Fruit fly (Drosophila melanogaster) whole organism, embryonic: ENCODE results near the gene CG5966.

ENCODE experiments used
- Abd-B ChIP-seq: fragments of 200-800 bp; sonication (Bioruptor generic); optimal IDR thresholded peaks from 2 replicates; lab custom pipeline; 2018; ENCODE audit warnings: missing biosample characterization, mild to moderate bottlenecking, missing genetic modification characterization, moderate library complexity
- CG10209 ChIP-seq: fragments of 200-800 bp; sonication (Bioruptor generic); optimal IDR thresholded peaks from 3 replicates; lab custom pipeline; 2017; ENCODE audit warnings: missing biosample characterization, mild to moderate bottlenecking, missing genetic modification characterization, missing genetic modification reagents
- CG11398 ChIP-seq: fragments of 200-800 bp; sonication (Bioruptor generic); optimal IDR thresholded peaks from 2 replicates; lab custom pipeline; 2016; ENCODE audit warnings: missing biosample characterization, missing genetic modification characterization
- CG13123 ChIP-seq: fragments of 200-800 bp; sonication (Bioruptor generic); optimal IDR thresholded peaks from 2 replicates; lab custom pipeline; 2016; ENCODE audit warnings: missing biosample characterization, missing genetic modification characterization
- CG13894 ChIP-seq: fragments of 200-800 bp; sonication (Bioruptor generic); optimal IDR thresholded peaks from 3 replicates; lab custom pipeline; 2018; ENCODE audit warnings: missing biosample characterization, mild to moderate bottlenecking, missing genetic modification characterization, moderate library complexity
- CG14441 ChIP-seq: fragments of 200-800 bp; sonication (Bioruptor generic); IDR thresholded peaks from 2 replicates; pipeline ENCODE4 v1.3.6; 2022; ENCODE audit warnings: missing biosample characterization, missing genetic modification characterization
- CG18262 ChIP-seq: fragments of 200-800 bp; optimal IDR thresholded peaks from 3 replicates; lab custom pipeline; 2019; ENCODE audit warnings: missing biosample characterization, mild to moderate bottlenecking, missing genetic modification characterization, moderate library complexity
- CG2120 ChIP-seq: fragments of 200-800 bp; sonication (Bioruptor generic); optimal IDR thresholded peaks from 3 replicates; lab custom pipeline; 2016; ENCODE audit warnings: missing biosample characterization, missing genetic modification characterization
- CG2875 ChIP-seq: fragments of 200-800 bp; sonication (Bioruptor generic); optimal IDR thresholded peaks from 2 replicates; lab custom pipeline; 2017; ENCODE audit warnings: missing biosample characterization, mild to moderate bottlenecking, missing genetic modification characterization, missing genetic modification reagents
- CG3163 ChIP-seq: fragments of 200-800 bp; sonication (Bioruptor generic); optimal IDR thresholded peaks from 3 replicates; lab custom pipeline; 2016; ENCODE audit warnings: missing biosample characterization, missing genetic modification characterization
- CG33557 ChIP-seq: fragments of 200-800 bp; sonication (Bioruptor generic); optimal IDR thresholded peaks from 2 replicates; lab custom pipeline; 2019; ENCODE audit warnings: missing biosample characterization, mild to moderate bottlenecking, missing genetic modification characterization, moderate library complexity
- CG6272 ChIP-seq: fragments of 200-800 bp; sonication (Bioruptor generic); IDR thresholded peaks from 2 replicates; pipeline ENCODE4 v1.3.6; 2022; ENCODE audit warnings: missing biosample characterization, missing genetic modification characterization
- CG6765 ChIP-seq: fragments of 200-800 bp; sonication (Bioruptor generic); optimal IDR thresholded peaks from 3 replicates; lab custom pipeline; 2017; ENCODE audit warnings: missing biosample characterization, mild to moderate bottlenecking, missing genetic modification characterization
- CG7839 ChIP-seq: fragments of 200-800 bp; sonication (Bioruptor generic); optimal IDR thresholded peaks from 3 replicates; lab custom pipeline; 2018; ENCODE audit warnings: missing biosample characterization, mild to moderate bottlenecking, missing genetic modification characterization, moderate library complexity
- CG9932 ChIP-seq: fragments of 200-800 bp; sonication (Bioruptor generic); IDR thresholded peaks from 2 replicates; pipeline ENCODE4 v1.3.6; 2022; ENCODE audit warnings: missing biosample characterization, missing genetic modification characterization
- CHES-1-like ChIP-seq: fragments of 200-800 bp; sonication (Bioruptor generic); optimal IDR thresholded peaks from 2 replicates; lab custom pipeline; 2016; ENCODE audit warnings: missing biosample characterization, missing genetic modification characterization
- Drgx ChIP-seq: fragments of 200-800 bp; sonication (Bioruptor generic); IDR thresholded peaks from 2 replicates; pipeline ENCODE4 v1.3.6; 2022; ENCODE audit warnings: missing biosample characterization, missing genetic modification characterization
- Elba2 ChIP-seq: fragments of 200-800 bp; sonication (Bioruptor generic); optimal IDR thresholded peaks from 3 replicates; lab custom pipeline; 2016; ENCODE audit warnings: missing biosample characterization, missing genetic modification characterization
- Fer3 ChIP-seq: fragments of 200-800 bp; sonication (Bioruptor generic); optimal IDR thresholded peaks from 2 replicates; lab custom pipeline; 2018; ENCODE audit warnings: missing biosample characterization, mild to moderate bottlenecking, missing genetic modification characterization, moderate library complexity
- HLH3B ChIP-seq: fragments of 200-800 bp; sonication (Bioruptor generic); IDR thresholded peaks from 2 replicates; pipeline ENCODE4 v1.3.6; 2022; ENCODE audit warnings: missing biosample characterization, missing genetic modification characterization
- HLH54F ChIP-seq: fragments of 200-800 bp; sonication (Bioruptor generic); optimal IDR thresholded peaks from 3 replicates; lab custom pipeline; 2016; ENCODE audit warnings: missing biosample characterization, missing genetic modification characterization
- Hmr ChIP-seq: fragments of 200-800 bp; sonication (Bioruptor generic); optimal IDR thresholded peaks from 3 replicates; lab custom pipeline; 2017; ENCODE audit warnings: mild to moderate bottlenecking, missing biosample characterization, missing genetic modification reagents, missing genetic modification characterization
- Hmx ChIP-seq: fragments of 200-800 bp; sonication (Bioruptor generic); optimal IDR thresholded peaks from 2 replicates; lab custom pipeline; 2016; ENCODE audit warnings: missing biosample characterization, missing genetic modification characterization
- Hr78 ChIP-seq, 2 experiments: fragments of 200-800 bp in 1 of 2; fragments of >200 bp in 1 of 2; sonication (Bioruptor generic) in 1 of 2; optimal IDR thresholded peaks; 2 replicates each; lab custom pipeline; 2017 to 2019; ENCODE audit warnings: missing biosample characterization in 2 of 2, missing genetic modification characterization in 2 of 2, mild to moderate bottlenecking in 1 of 2, moderate library complexity in 1 of 2
- Mes4 ChIP-seq: fragments of 200-800 bp; sonication (Bioruptor generic); optimal IDR thresholded peaks from 2 replicates; lab custom pipeline; 2016; ENCODE audit warnings: missing biosample characterization, missing genetic modification characterization
- Nf-YB ChIP-seq: fragments of 200-800 bp; sonication (Bioruptor generic); optimal IDR thresholded peaks from 3 replicates; lab custom pipeline; 2019; ENCODE audit warnings: missing biosample characterization, mild to moderate bottlenecking, missing genetic modification characterization, moderate library complexity
- Poxn ChIP-seq: fragments of 200-800 bp; sonication (Bioruptor generic); IDR thresholded peaks from 2 replicates; pipeline ENCODE4 v1.3.6; 2022; ENCODE audit warnings: missing biosample characterization, missing genetic modification characterization
- Ravus ChIP-seq: fragments of 200-800 bp; sonication (Bioruptor generic); IDR thresholded peaks from 2 replicates; pipeline ENCODE4 v1.3.6; 2022; ENCODE audit warnings: missing biosample characterization, missing genetic modification characterization
- Rfx ChIP-seq: fragments of 200-800 bp; sonication (Bioruptor generic); IDR thresholded peaks from 2 replicates; pipeline ENCODE4 v1.3.6; 2022; ENCODE audit warnings: missing biosample characterization, missing genetic modification characterization
- Six4 ChIP-seq: fragments of 200-800 bp; sonication (Bioruptor generic); optimal IDR thresholded peaks from 2 replicates; lab custom pipeline; 2016; ENCODE audit warnings: missing biosample characterization, missing genetic modification characterization
- abd-A ChIP-seq: fragments of 200-800 bp; sonication (Bioruptor generic); optimal IDR thresholded peaks from 3 replicates; lab custom pipeline; 2019; ENCODE audit warnings: missing biosample characterization, mild to moderate bottlenecking, missing genetic modification characterization, moderate library complexity
- bsh ChIP-seq, 2 experiments: fragments of 200-800 bp; sonication (Bioruptor generic); optimal IDR thresholded peaks; 2 replicates each; lab custom pipeline; 2017 to 2018; ENCODE audit warnings: mild to moderate bottlenecking in 2 of 2, missing biosample characterization in 2 of 2, missing genetic modification characterization in 2 of 2, moderate library complexity in 1 of 2
- chinmo ChIP-seq: fragments of 200-800 bp; sonication (Bioruptor generic); IDR thresholded peaks from 4 replicates; pipeline ENCODE4 v1.3.6; 2022; ENCODE audit warnings: missing biosample characterization, missing genetic modification characterization; ENCODE audit not compliant: partially characterized antibody
- esg ChIP-seq: fragments of 200-800 bp; sonication (Bioruptor generic); conservative IDR thresholded peaks from 2 replicates; pipeline ENCODE4 v1.3.6; 2022; ENCODE audit warnings: missing biosample characterization, missing genetic modification characterization
- ewg ChIP-seq: fragments of 200-800 bp; sonication (Bioruptor generic); optimal IDR thresholded peaks from 3 replicates; lab custom pipeline; 2017; ENCODE audit warnings: mild to moderate bottlenecking, missing biosample characterization, missing genetic modification reagents, missing genetic modification characterization
- fd102C ChIP-seq: fragments of 200-800 bp; sonication (Bioruptor generic); optimal IDR thresholded peaks from 2 replicates; lab custom pipeline; 2018; ENCODE audit warnings: missing biosample characterization, mild to moderate bottlenecking, missing genetic modification characterization, moderate library complexity
- fd64A ChIP-seq: fragments of 200-800 bp; sonication (Bioruptor generic); optimal IDR thresholded peaks from 3 replicates; lab custom pipeline; 2018; ENCODE audit warnings: missing biosample characterization, mild to moderate bottlenecking, missing genetic modification characterization
- gem ChIP-seq: fragments of 200-800 bp; sonication (Bioruptor generic); optimal IDR thresholded peaks from 2 replicates; lab custom pipeline; 2019; ENCODE audit warnings: missing biosample characterization, mild to moderate bottlenecking, missing genetic modification characterization, moderate library complexity
- gfzf ChIP-seq: fragments of 200-800 bp; sonication (Bioruptor generic); optimal IDR thresholded peaks from 2 replicates; lab custom pipeline; 2016; ENCODE audit warnings: missing biosample characterization, mild to moderate bottlenecking, missing genetic modification characterization, moderate library complexity
- grau ChIP-seq: fragments of 200-800 bp; optimal IDR thresholded peaks from 3 replicates; lab custom pipeline; 2019; ENCODE audit warnings: missing biosample characterization, mild to moderate bottlenecking, missing genetic modification characterization, moderate library complexity
- grn ChIP-seq: fragments of 200-800 bp; sonication (Bioruptor generic); optimal IDR thresholded peaks from 3 replicates; lab custom pipeline; 2017; ENCODE audit warnings: missing biosample characterization, missing genetic modification characterization
- nom ChIP-seq: fragments of 200-800 bp; sonication (Bioruptor generic); optimal IDR thresholded peaks from 2 replicates; lab custom pipeline; 2017; ENCODE audit warnings: missing biosample characterization, missing genetic modification characterization, mild to moderate bottlenecking, moderate library complexity, missing genetic modification reagents
- psq ChIP-seq: fragments of 200-800 bp; sonication (Bioruptor generic); optimal IDR thresholded peaks from 2 replicates; lab custom pipeline; 2017; ENCODE audit warnings: missing biosample characterization, missing genetic modification characterization
- sens ChIP-seq: fragments of 200-800 bp; sonication (Bioruptor generic); peaks from one replicate; lab custom pipeline; 2016; ENCODE audit warnings: missing biosample characterization, missing genetic modification characterization
- tap ChIP-seq: fragments of 200-800 bp; optimal IDR thresholded peaks from 3 replicates; lab custom pipeline; 2019; ENCODE audit warnings: missing biosample characterization, mild to moderate bottlenecking, missing genetic modification characterization, moderate library complexity
- tup ChIP-seq: fragments of 200-800 bp; sonication (Bioruptor generic); optimal IDR thresholded peaks from 2 replicates; lab custom pipeline; 2016; ENCODE audit warnings: missing biosample characterization, mild to moderate bottlenecking, missing genetic modification characterization, moderate library complexity
- tx ChIP-seq: fragments of 200-800 bp; sonication (Bioruptor generic); optimal IDR thresholded peaks from 2 replicates; lab custom pipeline; 2016; ENCODE audit warnings: missing biosample characterization, missing genetic modification characterization
- vfl ChIP-seq: fragments of 200-800 bp; sonication (Bioruptor generic); optimal IDR thresholded peaks from 2 replicates; lab custom pipeline; 2016; ENCODE audit warnings: missing biosample characterization, missing genetic modification characterization
- vnd ChIP-seq: fragments of 200-800 bp; sonication (Bioruptor generic); IDR thresholded peaks from 3 replicates; pipeline ENCODE4 v1.3.6; 2022; ENCODE audit warnings: missing biosample characterization, missing genetic modification characterization; ENCODE audit not compliant: partially characterized antibody
- wor ChIP-seq: fragments of 200-800 bp; sonication (Bioruptor generic); IDR thresholded peaks from 2 replicates; pipeline ENCODE4 v1.3.6; 2022; ENCODE audit warnings: missing biosample characterization, missing genetic modification characterization

The CG5966 gene

DNA sequence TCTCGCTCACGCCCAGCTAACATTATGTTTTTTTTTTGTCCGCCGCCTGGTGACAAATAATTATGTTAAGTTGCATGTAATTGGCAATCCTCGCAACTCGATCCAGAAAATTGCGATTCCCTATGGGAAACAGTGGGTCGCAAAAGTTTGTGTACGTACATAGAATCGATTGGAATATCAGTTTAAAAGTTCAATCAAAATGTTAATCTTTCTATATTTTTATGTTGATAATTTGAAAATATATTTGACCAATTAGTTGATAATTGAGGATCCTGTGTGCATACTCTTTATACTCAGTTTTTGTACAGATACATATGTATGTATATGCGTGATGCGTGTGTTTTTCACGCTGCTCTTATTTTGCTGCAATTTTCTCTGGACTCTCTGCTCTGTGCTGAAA is 39.3 kb downstream of the CG5966 start (continued):
- TF ChIP-seq Six4 = no peak
- no peak for TF ChIP-seq vnd (GFP tag; lab: Robert Waterston, UW)
- TF ChIP-seq bsh (GFP tag; optimal IDR thresholded peaks at IDR 0.05; lab: Kevin White, UChicago) = peak in 1 of 2 experiments; percentile 11
- no peak for TF ChIP-seq CG2875 (GFP tag; lab: Kevin White, UChicago)
- TF ChIP-seq Drgx = peak; percentile 79
- TF ChIP-seq sens (GFP tag; lab: Kevin White, UChicago) = peak; percentile 49

dm6 chrX:6029015-6029414 is 40.4 kb downstream of the CG5966 start:
- TF ChIP-seq Hr78 (GFP tag; optimal IDR thresholded peaks at IDR 0.05; lab: Kevin White, UChicago) (no peak), ewg (GFP tag; lab: Kevin White, UChicago) (no peak), wor (GFP tag; lab: Robert Waterston, UW) (no peak), Abd-B (GFP tag; lab: Kevin White, UChicago) (no peak), nom (GFP tag; lab: Kevin White, UChicago) (no peak), CG33557 (GFP tag; lab: Kevin White, UChicago) (no peak), CG11398 (GFP tag; lab: Kevin White, UChicago) (no peak), Poxn (GFP tag; lab: Robert Waterston, UW) (no peak), grn (GFP tag; lab: Kevin White, UChicago) (peak; percentile 24), Fer3 (tag; lab: Kevin White, UChicago) (no peak), CG18262 (tag; lab: Kevin White, UChicago) (no peak), CG9932 (GFP tag; lab: Robert Waterston, UW) (no peak), CG2120 (GFP tag; lab: Kevin White, UChicago) (no peak), CG7839 (tag; lab: Kevin White, UChicago) (no peak), CG6765 (GFP tag; lab: Kevin White, UChicago) (no peak), CG6272 (GFP tag; lab: Robert Waterston, UW) (no peak), Hmx (GFP tag; lab: Kevin White, UChicago) (no peak), tup (GFP tag; lab: Kevin White, UChicago) (no peak), Hmr (GFP tag; lab: Kevin White, UChicago) (no peak), chinmo (GFP tag; lab: Robert Waterston, UW) (no peak), HLH3B (GFP tag; lab: Robert Waterston, UW) (no peak), CG14441 (GFP tag; lab: Robert Waterston, UW) (no peak), vfl (GFP tag; lab: Kevin White, UChicago) (no peak), gem (tag; lab: Kevin White, UChicago) (no peak), gfzf (GFP tag; lab: Kevin White, UChicago) (no peak), psq (GFP tag; lab: Kevin White, UChicago) (no peak), Ravus (GFP tag; lab: Robert Waterston, UW) (no peak), esg (GFP tag; lab: Robert Waterston, UW) (no peak), fd102C (no peak), CG13123 (GFP tag; lab: Kevin White, UChicago) (no peak), fd64A (no peak), tap (tag; lab: Kevin White, UChicago) (no peak), abd-A (tag; lab: Kevin White, UChicago) (peak; percentile 49), tx (GFP tag; lab: Kevin White, UChicago) (no peak), Mes4 (GFP tag; lab: Kevin White, UChicago) (no peak), CG3163 (GFP tag; lab: Kevin White, UChicago) (no peak), Rfx (peak; percentile 24; the same call in 1 of the 2 replicates), CHES-1-like (GFP tag; lab: Kevin White, UChicago) (no peak), CG13894 (tag; lab: Kevin White, UChicago) (peak; percentile 20), grau (no peak), Elba2 (GFP tag; lab: Kevin White, UChicago) (no peak), Nf-YB (GFP tag; lab: Kevin White, UChicago) (peak; percentile 10), HLH54F (GFP tag; lab: Kevin White, UChicago) (no peak), CG10209 (GFP tag; lab: Kevin White, UChicago) (no peak)
